Fruit fly (Drosophila melanogaster) whole organism, pupa: ENCODE results near the gene Pvf2.
A peak's percentile ranks its signal among the peaks of the same experiment; 100 is the strongest.

ENCODE experiments used
- CG10348 ChIP-seq: fragments of 200-800 bp; sonication (Bioruptor generic); IDR thresholded peaks from 2 replicates; pipeline ENCODE4 v1.3.6; 2022; ENCODE audit warnings: missing biosample characterization, missing genetic modification characterization
- CG12605 ChIP-seq: fragments of 200-800 bp; sonication (Bioruptor generic); IDR thresholded peaks from 2 replicates; pipeline ENCODE4 v1.3.6; 2022; ENCODE audit warnings: missing biosample characterization, missing genetic modification characterization
- CG13204 ChIP-seq: fragments of 200-800 bp; sonication (Bioruptor generic); optimal IDR thresholded peaks from 2 replicates; lab custom pipeline; 2018; ENCODE audit warnings: missing biosample characterization, mild to moderate bottlenecking, missing genetic modification characterization, moderate library complexity
- CG14655 ChIP-seq: fragments of 200-800 bp; sonication (Bioruptor generic); optimal IDR thresholded peaks from 3 replicates; lab custom pipeline; 2017; ENCODE audit warnings: mild to moderate bottlenecking, missing biosample characterization, missing genetic modification reagents, missing genetic modification characterization
- CG15710 ChIP-seq: fragments of 200-800 bp; sonication (Bioruptor generic); optimal IDR thresholded peaks from 2 replicates; lab custom pipeline; 2018; ENCODE audit warnings: missing biosample characterization, mild to moderate bottlenecking, missing genetic modification characterization, moderate library complexity
- CG17806 ChIP-seq: fragments of 200-800 bp; sonication (Bioruptor generic); optimal IDR thresholded peaks from 2 replicates; lab custom pipeline; 2018; ENCODE audit warnings: missing biosample characterization, mild to moderate bottlenecking, missing genetic modification characterization, moderate library complexity
- CG32121 ChIP-seq: fragments of 200-800 bp; sonication (Bioruptor generic); IDR thresholded peaks from 2 replicates; pipeline ENCODE4 v1.3.6; 2022; ENCODE audit warnings: missing biosample characterization, missing genetic modification characterization
- CG34367 ChIP-seq: fragments of 200-800 bp; sonication (Bioruptor generic); optimal IDR thresholded peaks from 2 replicates; lab custom pipeline; 2018; ENCODE audit warnings: missing biosample characterization, mild to moderate bottlenecking, missing genetic modification characterization
- CG4496 ChIP-seq: fragments of 200-800 bp; sonication (Bioruptor generic); IDR thresholded peaks from 3 replicates; pipeline ENCODE4 v1.3.6; 2022; ENCODE audit warnings: missing biosample characterization, missing genetic modification characterization
- CG8159 ChIP-seq: fragments of 200-800 bp; sonication (Bioruptor generic); optimal IDR thresholded peaks from 3 replicates; lab custom pipeline; 2018; ENCODE audit warnings: missing biosample characterization, mild to moderate bottlenecking, missing genetic modification characterization, moderate library complexity
- CG8301 ChIP-seq: fragments of 200-800 bp; sonication (Bioruptor generic); optimal IDR thresholded peaks from 2 replicates; lab custom pipeline; 2018; ENCODE audit warnings: missing biosample characterization, mild to moderate bottlenecking, missing genetic modification characterization
- CG9948 ChIP-seq: fragments of 200-800 bp; sonication (Bioruptor generic); optimal IDR thresholded peaks from 2 replicates; lab custom pipeline; 2018; ENCODE audit warnings: missing biosample characterization, mild to moderate bottlenecking, missing genetic modification characterization, moderate library complexity
- D1 ChIP-seq: fragments of 200-800 bp; sonication (Bioruptor generic); optimal IDR thresholded peaks from 2 replicates; lab custom pipeline; 2018; ENCODE audit warnings: missing biosample characterization, mild to moderate bottlenecking, missing genetic modification characterization, moderate library complexity
- EcR ChIP-seq: fragments of 200-800 bp; sonication (Bioruptor generic); optimal IDR thresholded peaks from 3 replicates; lab custom pipeline; 2019; ENCODE audit warnings: missing biosample characterization, missing genetic modification characterization, mild to moderate bottlenecking, moderate library complexity, missing genetic modification reagents
- Ets98B ChIP-seq: fragments of 200-800 bp; sonication (Bioruptor generic); IDR thresholded peaks from 2 replicates; pipeline ENCODE4 v1.3.6; 2022; ENCODE audit warnings: missing biosample characterization, missing genetic modification characterization
- Pif1A ChIP-seq: fragments of 200-800 bp; sonication (Bioruptor generic); optimal IDR thresholded peaks from 3 replicates; lab custom pipeline; 2016; ENCODE audit warnings: missing biosample characterization, missing genetic modification characterization
- Pif1B ChIP-seq: fragments of 200-800 bp; sonication (Bioruptor generic); optimal IDR thresholded peaks from 3 replicates; lab custom pipeline; 2016; ENCODE audit warnings: missing biosample characterization, missing genetic modification characterization
- Snoo ChIP-seq: fragments of 200-800 bp; sonication (Bioruptor generic); optimal IDR thresholded peaks from 3 replicates; lab custom pipeline; 2017; ENCODE audit warnings: missing biosample characterization, mild to moderate bottlenecking, missing genetic modification characterization, inconsistent platforms
- fd96Ca ChIP-seq: fragments of 200-800 bp; sonication (Bioruptor generic); IDR thresholded peaks from 3 replicates; pipeline ENCODE4 v1.3.6; 2022; ENCODE audit warnings: missing biosample characterization, missing genetic modification characterization
- gl ChIP-seq: fragments of 200-800 bp; sonication (Bioruptor generic); optimal IDR thresholded peaks from 2 replicates; lab custom pipeline; 2018; ENCODE audit warnings: missing biosample characterization, mild to moderate bottlenecking, missing genetic modification characterization
- rn ChIP-seq: fragments of 200-800 bp; sonication (Bioruptor generic); IDR thresholded peaks from 2 replicates; pipeline ENCODE4 v1.3.6; 2022; ENCODE audit warnings: missing biosample characterization, missing genetic modification characterization

Pvf2 gene

DNA sequence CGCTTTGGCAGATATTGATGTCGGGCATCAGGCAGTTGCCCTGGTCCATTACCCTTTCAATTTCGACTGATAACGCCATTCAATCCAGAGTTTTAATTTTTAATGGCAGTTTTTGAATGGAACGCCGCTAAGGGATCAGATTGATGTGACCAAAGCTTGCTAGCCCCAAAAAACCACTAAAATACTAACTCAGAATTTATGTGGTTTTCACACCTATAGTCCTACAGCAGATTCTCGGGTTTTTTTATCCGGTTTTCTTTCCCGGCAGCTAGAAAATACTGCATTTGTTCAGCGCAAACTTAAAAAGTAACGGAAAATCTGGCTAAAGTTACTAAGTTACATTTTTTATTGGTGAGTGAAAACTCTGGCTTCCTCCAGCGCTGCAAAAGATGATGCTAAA is 18.7 kb downstream of the Pvf2 start, which contains the start of gene Nuf2:
Gene Nuf2 (minus strand): TSS at position 151 of the 400 bp plus-strand sequence.
- TF ChIP-seq CG8159 (tag; lab: Kevin White, UChicago) (no peak), gl (tag; lab: Kevin White, UChicago) (no peak), D1 (tag; lab: Kevin White, UChicago) (no peak), fd96Ca (GFP tag; lab: Robert Waterston, UW) (no peak), CG17806 (tag; lab: Kevin White, UChicago) (no peak), CG15710 (tag; lab: Kevin White, UChicago) (no peak)

DNA sequence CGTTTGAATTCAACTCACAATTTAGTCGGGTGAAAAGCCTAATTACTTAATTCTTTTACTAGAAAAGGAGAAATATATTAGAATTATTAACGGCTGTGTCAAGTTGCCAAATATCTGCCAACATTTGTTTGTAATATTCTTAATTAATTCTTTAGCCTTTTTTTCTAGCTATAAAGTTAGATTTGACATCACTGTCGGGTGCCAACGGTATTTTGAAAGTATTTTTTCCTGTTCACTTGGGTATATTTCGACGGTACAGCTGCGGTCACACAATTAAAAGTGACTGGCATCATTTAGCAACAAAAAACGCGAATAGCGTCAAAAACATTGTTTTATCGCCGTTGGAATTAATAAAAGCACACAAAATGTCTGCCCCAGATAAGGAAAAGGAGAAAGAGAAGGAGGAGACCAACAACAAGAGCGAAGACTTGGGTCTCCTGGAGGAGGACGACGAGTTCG is 20.7 kb downstream of the Pvf2 start, which contains the start of gene Sem1:
Gene Sem1 (plus strand): TSS at position 266 of the 459 bp plus-strand sequence.
- TF ChIP-seq EcR (GFP tag; lab: Kevin White, UChicago) (no peak), CG9948 (tag; lab: Kevin White, UChicago) (no peak), gl (tag; lab: Kevin White, UChicago) (no peak), CG13204 (GFP tag; lab: Kevin White, UChicago) (no peak), Pif1B (GFP tag; lab: Kevin White, UChicago) (no peak), CG32121 (GFP tag; lab: Robert Waterston, UW) (no peak), Pif1A (GFP tag; lab: Kevin White, UChicago) (no peak), CG12605 (no peak), Ets98B (GFP tag; lab: Robert Waterston, UW) (no peak), CG8301 (tag; lab: Kevin White, UChicago) (no peak), Snoo (tag; lab: Kevin White, UChicago) (no peak), CG8159 (tag; lab: Kevin White, UChicago) (no peak), CG10348 (GFP tag; lab: Robert Waterston, UW) (no peak), D1 (tag; lab: Kevin White, UChicago) (no peak), CG34367 (tag; lab: Kevin White, UChicago) (no peak), CG15710 (tag; lab: Kevin White, UChicago) (no peak), CG4496 (GFP tag; lab: Robert Waterston, UW) (no peak), fd96Ca (GFP tag; lab: Robert Waterston, UW) (no peak), rn (GFP tag; lab: Robert Waterston, UW) (no peak)
- TF ChIP-seq, all 21 proteins: peak for 0

DNA sequence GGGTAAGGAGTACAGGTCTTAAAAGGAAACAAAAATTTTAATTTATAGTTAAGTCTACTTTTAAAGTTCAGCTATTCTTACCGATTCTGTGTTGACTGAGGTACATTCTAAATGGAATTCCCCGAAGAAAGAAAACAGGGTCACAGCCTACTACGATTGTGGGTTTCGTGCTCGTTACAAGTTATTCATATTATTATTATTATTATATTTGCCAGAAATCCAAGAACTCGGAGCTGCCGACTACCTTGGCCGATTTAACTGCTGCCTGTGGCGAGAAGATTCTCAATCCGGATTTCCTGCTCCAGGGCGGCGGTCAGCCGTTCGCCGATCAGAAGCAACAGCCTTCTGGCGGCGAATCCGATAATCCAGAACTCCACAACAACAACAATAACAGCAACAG is 23.7 kb downstream of the Pvf2 start, which contains the start of gene Mst27D:
Gene Mst27D (minus strand): TSS at position 101 of the 400 bp plus-strand sequence.
- TF ChIP-seq gl (tag; lab: Kevin White, UChicago) (no peak), CG8159 (tag; lab: Kevin White, UChicago) (no peak), CG4496 (GFP tag; lab: Robert Waterston, UW) (no peak), Pif1B (GFP tag; lab: Kevin White, UChicago) (no peak), CG10348 (GFP tag; lab: Robert Waterston, UW) (no peak), CG32121 (GFP tag; lab: Robert Waterston, UW) (no peak), Snoo (tag; lab: Kevin White, UChicago) (no peak), CG12605 (no peak), CG14655 (no peak), Ets98B (GFP tag; lab: Robert Waterston, UW) (no peak), CG13204 (GFP tag; lab: Kevin White, UChicago) (no peak), D1 (tag; lab: Kevin White, UChicago) (no peak), fd96Ca (GFP tag; lab: Robert Waterston, UW) (no peak), CG34367 (tag; lab: Kevin White, UChicago) (no peak), CG9948 (tag; lab: Kevin White, UChicago) (no peak), CG15710 (tag; lab: Kevin White, UChicago) (no peak), EcR (GFP tag; lab: Kevin White, UChicago) (no peak), CG8301 (tag; lab: Kevin White, UChicago) (no peak)

DNA sequence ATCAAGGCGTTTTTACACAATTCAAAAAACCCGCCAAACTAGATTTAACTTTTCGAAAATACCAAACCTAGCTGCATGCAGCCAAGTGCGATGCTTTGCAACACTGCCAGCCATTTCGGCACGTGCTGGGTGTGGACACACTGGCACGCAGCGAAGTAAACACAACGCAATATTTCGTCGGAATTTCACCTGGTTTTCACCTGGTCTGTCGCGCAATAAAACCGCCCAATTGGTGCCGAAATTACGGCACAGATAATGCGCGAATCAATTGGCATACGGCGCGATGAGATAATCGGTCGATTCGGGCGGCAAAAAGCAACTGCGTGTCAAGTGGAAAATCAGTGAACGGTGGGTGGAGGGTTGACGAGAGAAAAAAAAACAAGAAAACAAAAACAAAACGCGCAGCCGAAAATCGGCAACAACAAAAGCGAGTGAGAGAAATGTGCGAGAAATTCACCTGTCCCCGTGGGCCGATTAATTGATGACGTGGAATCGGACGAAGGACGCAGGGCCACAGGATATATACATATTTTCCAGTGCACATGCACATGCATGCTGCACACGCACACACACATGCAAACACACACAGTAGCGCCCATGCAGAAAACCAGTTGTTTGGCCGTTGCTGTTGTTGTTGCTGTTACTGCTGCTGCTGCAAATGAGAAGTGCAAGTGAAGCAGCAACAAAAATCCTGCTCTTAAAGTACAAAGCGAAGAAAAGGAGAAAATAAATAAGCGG is 28.1 kb downstream of the Pvf2 start, which contains the start of gene Mnn1:
Gene Mnn1 (plus strand): TSS at position 113 of the 738 bp plus-strand sequence.
- TF ChIP-seq CG13204 (GFP tag; lab: Kevin White, UChicago) (no peak), CG10348 (GFP tag; lab: Robert Waterston, UW) (no peak), CG15710 (tag; lab: Kevin White, UChicago) (no peak), CG4496 (GFP tag; lab: Robert Waterston, UW) (peak; percentile 35; the same call in 1 of the 3 replicates), CG8301 (tag; lab: Kevin White, UChicago) (no peak), Pif1B (GFP tag; lab: Kevin White, UChicago) (no peak), CG32121 (GFP tag; lab: Robert Waterston, UW) (0 out of 2 replicates have a peak, but pooled peaks have one; percentile 24), CG17806 (tag; lab: Kevin White, UChicago) (no peak), rn (GFP tag; lab: Robert Waterston, UW) (no peak), CG12605 (peak; percentile 51), CG8159 (tag; lab: Kevin White, UChicago) (no peak)
- TF ChIP-seq, all 21 proteins: peak for 3

DNA sequence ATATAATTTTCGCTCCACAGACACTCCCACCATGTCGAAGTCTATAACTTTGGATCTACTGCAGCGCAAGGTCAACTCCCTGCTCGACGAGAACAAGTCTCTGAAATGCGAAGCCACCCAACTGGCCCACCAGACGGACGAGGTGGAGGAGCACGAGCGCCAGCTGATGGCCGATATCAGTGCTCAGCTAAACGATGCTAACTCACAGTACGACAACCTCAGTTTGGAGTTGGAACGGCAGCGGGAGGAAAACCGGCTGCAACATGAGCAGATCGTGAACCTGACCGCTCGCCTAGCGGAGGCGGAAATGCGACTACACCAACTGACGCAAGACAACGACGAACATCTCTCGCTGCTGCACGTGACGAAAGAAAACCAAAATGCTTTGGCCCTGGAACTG is 32.7 kb downstream of the Pvf2 start:
- no peak for TF ChIP-seq Pif1B (GFP tag; lab: Kevin White, UChicago)
- no peak for TF ChIP-seq Ets98B (GFP tag; lab: Robert Waterston, UW)
- no peak for TF ChIP-seq D1 (tag; lab: Kevin White, UChicago)
- no peak for TF ChIP-seq CG15710 (tag; lab: Kevin White, UChicago)
- no peak for TF ChIP-seq CG34367 (tag; lab: Kevin White, UChicago)
- no peak for TF ChIP-seq CG10348 (GFP tag; lab: Robert Waterston, UW)
- no peak for TF ChIP-seq CG32121 (GFP tag; lab: Robert Waterston, UW)
- TF ChIP-seq CG17806 (tag; lab: Kevin White, UChicago), result no peak
- no peak for TF ChIP-seq gl (tag; lab: Kevin White, UChicago)
- no peak for TF ChIP-seq CG12605
- no peak for TF ChIP-seq CG9948 (tag; lab: Kevin White, UChicago)
- no peak for TF ChIP-seq CG14655
- TF ChIP-seq EcR (GFP tag; lab: Kevin White, UChicago), result peak; percentile 95
- no peak for TF ChIP-seq fd96Ca (GFP tag; lab: Robert Waterston, UW)
- no peak for TF ChIP-seq CG8159 (tag; lab: Kevin White, UChicago)
- TF ChIP-seq CG13204 (GFP tag; lab: Kevin White, UChicago), result peak; percentile 53
- TF ChIP-seq, all 21 proteins: peak for 2
